Worm (Caenorhabditis elegans): ENCODE data around the gene apn-1.

- no peak for TF ChIP-seq W03F9.2 (tag; optimal IDR thresholded peaks at IDR 0.05)
- TF ChIP-seq him-1 (tag; optimal IDR thresholded peaks at IDR 0.05): no peak
Measured at ce11 chrII:8051330-8051729, 4.0 kb downstream of the apn-1 start.
